Comparison of ENCODE assay signal across 4 fruit fly cellular contexts in the genomic region with DNA sequence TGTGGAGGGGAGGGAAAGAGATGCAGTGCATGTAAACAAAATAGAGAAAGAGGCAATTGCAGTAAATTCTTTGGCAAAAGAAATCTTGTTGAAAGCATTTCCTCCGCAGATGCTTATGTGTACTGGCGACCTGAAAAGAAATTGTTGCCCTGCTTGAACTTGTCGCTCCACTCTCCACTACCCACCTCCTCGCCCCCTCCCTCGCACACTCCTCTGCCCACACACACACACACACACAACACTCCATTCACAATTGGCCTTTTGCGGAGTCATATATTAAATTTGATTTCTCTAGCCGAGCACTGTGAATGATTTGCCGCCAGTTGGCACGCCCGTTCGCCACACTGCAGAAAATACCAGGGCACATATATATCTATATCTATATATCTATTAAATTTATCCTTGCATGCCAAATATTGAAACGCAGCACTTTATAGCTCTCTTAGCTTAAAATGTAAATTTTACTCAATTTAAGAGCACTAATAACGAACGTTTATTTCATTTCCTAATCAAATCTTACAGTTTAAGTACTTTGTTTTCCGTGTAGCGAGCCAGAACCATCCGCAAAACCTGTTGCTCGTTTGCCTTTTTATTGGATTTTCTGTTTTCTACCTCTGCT.
TF ChIP-seq lines count a peak whose summit lies in the region.

No protein-coding gene starts in this region.

TF ChIP-seq in whole organism, embryonic, 481 proteins besides CTCF, POLR2A, EP300 and RAD21 (continued from another document and continues in another):
- TF ChIP-seq peb (GFP tag; IDR thresholded peaks at IDR 0.05; lab: Robert Waterston, UW) (peak; percentile 44; the same call in 1 of the 2 replicates), nerfin-1 (tag; optimal IDR thresholded peaks at IDR 0.05; lab: Kevin White, UChicago) (no peak), cato (GFP tag; optimal IDR thresholded peaks at IDR 0.05; lab: Kevin White, UChicago; ENCODE audit: borderline replicate concordance) (no peak), CG13287 (GFP tag; IDR thresholded peaks at IDR 0.05; lab: Robert Waterston, UW; ENCODE audit: partially characterized antibody) (no peak), CG31224 (GFP tag; IDR thresholded peaks at IDR 0.05; lab: Robert Waterston, UW) (peak; percentile 64; the same call in 1 of the 2 replicates), CG11504 (tag; optimal IDR thresholded peaks at IDR 0.05; lab: Kevin White, UChicago) (peak; percentile 78), row (GFP tag; IDR thresholded peaks at IDR 0.05; lab: Robert Waterston, UW) (peak; percentile 80), amos (GFP tag; IDR thresholded peaks at IDR 0.05; lab: Robert Waterston, UW; ENCODE audit: partially characterized antibody) (no peak), Trl (optimal IDR thresholded peaks at IDR 0.05; lab: Kevin White, UChicago) (no peak), Trl (GFP tag; optimal IDR thresholded peaks at IDR 0.05; lab: Kevin White, UChicago) (peak; percentile 53), CG32772 (GFP tag; IDR thresholded peaks at IDR 0.05; lab: Robert Waterston, UW) (peak; percentile 64), CG1024 (GFP tag; IDR thresholded peaks at IDR 0.05; lab: Robert Waterston, UW) (peak; percentile 44; the same call in 1 of the 2 replicates), E2f1 (GFP tag; IDR thresholded peaks at IDR 0.05; lab: Robert Waterston, UW) (peak; percentile 64), bowl (GFP tag; IDR thresholded peaks at IDR 0.05; lab: Robert Waterston, UW) (no peak), Camta (GFP tag; optimal IDR thresholded peaks at IDR 0.05; lab: Kevin White, UChicago) (peak; percentile 25), CG4360 (GFP tag; IDR thresholded peaks at IDR 0.05; lab: Robert Waterston, UW) (no peak), H15 (GFP tag; IDR thresholded peaks at IDR 0.05; lab: Robert Waterston, UW) (no peak), esg (GFP tag; conservative IDR thresholded peaks at IDR 0.05; lab: Robert Waterston, UW) (peak; percentile 59), trem (tag; optimal IDR thresholded peaks at IDR 0.05; lab: Kevin White, UChicago) (peak; percentile 66), bbx (GFP tag; IDR thresholded peaks at IDR 0.05; lab: Robert Waterston, UW; ENCODE audit: partially characterized antibody) (no peak), pfk (GFP tag; optimal IDR thresholded peaks at IDR 0.05; lab: Kevin White, UChicago) (no peak), ATbp (GFP tag; optimal IDR thresholded peaks at IDR 0.05; lab: Kevin White, UChicago) (peak; percentile 43), CG9437 (GFP tag; optimal IDR thresholded peaks at IDR 0.05; lab: Kevin White, UChicago) (no peak), maf-S (GFP tag; optimal IDR thresholded peaks at IDR 0.05; lab: Kevin White, UChicago) (peak; percentile 22), Hand (GFP tag; optimal IDR thresholded peaks at IDR 0.05; lab: Kevin White, UChicago) (peak; percentile 37), lov (optimal IDR thresholded peaks at IDR 0.05; lab: Kevin White, UChicago) (no peak), lov (GFP tag; IDR thresholded peaks at IDR 0.05; lab: Robert Waterston, UW) (no peak), CG18262 (tag; optimal IDR thresholded peaks at IDR 0.05; lab: Kevin White, UChicago) (peak; percentile 68), CG2199 (GFP tag; IDR thresholded peaks at IDR 0.05; lab: Robert Waterston, UW) (no peak), CG9876 (GFP tag; optimal IDR thresholded peaks at IDR 0.05; lab: Kevin White, UChicago) (no peak), jumu (GFP tag; optimal IDR thresholded peaks at IDR 0.05; lab: Kevin White, UChicago) (no peak)

TF ChIP-seq in whole organism, prepupa, 60 proteins besides CTCF, POLR2A, EP300 and RAD21 (continued from another document and continues in another):
- TF ChIP-seq Eip75B (GFP tag; optimal IDR thresholded peaks at IDR 0.05; lab: Kevin White, UChicago) (peak; percentile 69), CG31627 (GFP tag; optimal IDR thresholded peaks at IDR 0.05; lab: Kevin White, UChicago) (peak; percentile 64), net (GFP tag; optimal IDR thresholded peaks at IDR 0.05; lab: Kevin White, UChicago) (peak; percentile 59), fd59A (GFP tag; optimal IDR thresholded peaks at IDR 0.05; lab: Kevin White, UChicago) (peak; percentile 44), CG11294 (GFP tag; IDR thresholded peaks at IDR 0.05; lab: Robert Waterston, UW) (peak; percentile 66), CG11902 (GFP tag; optimal IDR thresholded peaks at IDR 0.05; lab: Kevin White, UChicago) (no peak), Hr4 (GFP tag; optimal IDR thresholded peaks at IDR 0.05; lab: Kevin White, UChicago) (peak; percentile 80), CG4318 (GFP tag; optimal IDR thresholded peaks at IDR 0.05; lab: Kevin White, UChicago) (peak; percentile 63), CG32006 (GFP tag; optimal IDR thresholded peaks at IDR 0.05; lab: Kevin White, UChicago) (peak; percentile 87), svp (GFP tag; lab: Kevin White, UChicago) (peak; percentile 73), Blimp-1 (GFP tag; optimal IDR thresholded peaks at IDR 0.05; lab: Kevin White, UChicago) (no peak), lz (GFP tag; optimal IDR thresholded peaks at IDR 0.05; lab: Kevin White, UChicago) (peak; percentile 62), acj6 (GFP tag; optimal IDR thresholded peaks at IDR 0.05; lab: Kevin White, UChicago) (peak; percentile 66), CG8632 (GFP tag; optimal IDR thresholded peaks at IDR 0.05; lab: Kevin White, UChicago) (peak; percentile 36), CG6808 (GFP tag; optimal IDR thresholded peaks at IDR 0.05; lab: Kevin White, UChicago) (peak; percentile 70), CG34406 (GFP tag; optimal IDR thresholded peaks at IDR 0.05; lab: Kevin White, UChicago) (peak; percentile 27), Ets21C (GFP tag; optimal IDR thresholded peaks at IDR 0.05; lab: Kevin White, UChicago) (peak; percentile 6), Lpt (GFP tag; optimal IDR thresholded peaks at IDR 0.05; lab: Kevin White, UChicago) (peak; percentile 58), salr (GFP tag; optimal IDR thresholded peaks at IDR 0.05; lab: Kevin White, UChicago) (peak in 1 of 2 experiments; percentile 81), Gug (GFP tag; IDR thresholded peaks at IDR 0.05; lab: Robert Waterston, UW) (peak; percentile 75), CG6276 (GFP tag; optimal IDR thresholded peaks at IDR 0.05; lab: Kevin White, UChicago) (peak; percentile 84), Eip78C (GFP tag; lab: Kevin White, UChicago) (peak; percentile 87), esn (GFP tag; optimal IDR thresholded peaks at IDR 0.05; lab: Kevin White, UChicago) (peak; percentile 67), CG8119 (GFP tag; IDR thresholded peaks at IDR 0.05; lab: Robert Waterston, UW) (peak; percentile 86), Met (GFP tag; optimal IDR thresholded peaks at IDR 0.05; lab: Kevin White, UChicago) (peak; percentile 68), CG6792 (GFP tag; optimal IDR thresholded peaks at IDR 0.05; lab: Kevin White, UChicago) (peak; percentile 29), CG3919 (GFP tag; optimal IDR thresholded peaks at IDR 0.05; lab: Kevin White, UChicago) (peak; percentile 69), CG6854 (GFP tag; optimal IDR thresholded peaks at IDR 0.05; lab: Kevin White, UChicago) (no peak), CG11762 (GFP tag; optimal IDR thresholded peaks at IDR 0.05; lab: Kevin White, UChicago; ENCODE audit: insufficient read depth) (peak; percentile 60), fkh (GFP tag; optimal IDR thresholded peaks at IDR 0.05; lab: Kevin White, UChicago) (no peak), vri (GFP tag; optimal IDR thresholded peaks at IDR 0.05; lab: Kevin White, UChicago) (no peak), spab (GFP tag; optimal IDR thresholded peaks at IDR 0.05; lab: Kevin White, UChicago) (peak; percentile 71)

TF ChIP-seq in whole organism, pupa, 21 proteins besides CTCF, POLR2A, EP300 and RAD21 (continued from another document):
- TF ChIP-seq CG17806 (tag; optimal IDR thresholded peaks at IDR 0.05; lab: Kevin White, UChicago) = peak; percentile 77

TF ChIP-seq in whole organism, wandering third instar larva, 38 proteins besides CTCF, POLR2A, EP300 and RAD21 (continued from another document):
- peak; percentile 75 for TF ChIP-seq rgr (GFP tag; optimal IDR thresholded peaks at IDR 0.05; lab: Kevin White, UChicago)
- no peak for TF ChIP-seq usp (GFP tag; optimal IDR thresholded peaks at IDR 0.05; lab: Kevin White, UChicago)
- TF ChIP-seq Hr83 (GFP tag; optimal IDR thresholded peaks at IDR 0.05; lab: Kevin White, UChicago; ENCODE audit: poor library complexity, severe bottlenecking) = no peak
- no peak for TF ChIP-seq GATAd (GFP tag; optimal IDR thresholded peaks at IDR 0.05; lab: Kevin White, UChicago)
- no peak for TF ChIP-seq dsf (GFP tag; optimal IDR thresholded peaks at IDR 0.05; lab: Kevin White, UChicago; ENCODE audit: borderline replicate concordance)
- peak; percentile 81 for TF ChIP-seq fru (GFP tag; optimal IDR thresholded peaks at IDR 0.05; lab: Kevin White, UChicago)
- TF ChIP-seq N (GFP tag; optimal IDR thresholded peaks at IDR 0.05; lab: Kevin White, UChicago) = no peak
- peak; percentile 38 for TF ChIP-seq CG32264 (GFP tag; optimal IDR thresholded peaks at IDR 0.05; lab: Kevin White, UChicago)
- no peak for TF ChIP-seq dl (GFP tag; optimal IDR thresholded peaks at IDR 0.05; lab: Kevin White, UChicago; ENCODE audit: insufficient read depth in 1 of 2, partially characterized antibody in 2 of 2)
- TF ChIP-seq dmrt93B (GFP tag; optimal IDR thresholded peaks at IDR 0.05; lab: Kevin White, UChicago) = peak; percentile 29
- no peak for TF ChIP-seq Dif (GFP tag; optimal IDR thresholded peaks at IDR 0.05; lab: Kevin White, UChicago; ENCODE audit: partially characterized antibody)
- no peak for TF ChIP-seq sage (GFP tag; optimal IDR thresholded peaks at IDR 0.05; lab: Kevin White, UChicago)
- no peak for TF ChIP-seq Mio (GFP tag; optimal IDR thresholded peaks at IDR 0.05; lab: Kevin White, UChicago)
- TF ChIP-seq psq (GFP tag; optimal IDR thresholded peaks at IDR 0.05; lab: Kevin White, UChicago) = peak; percentile 54
- no peak for TF ChIP-seq Myc (optimal IDR thresholded peaks at IDR 0.05; lab: Kevin White, UChicago)
- TF ChIP-seq br (GFP tag; optimal IDR thresholded peaks at IDR 0.05; lab: Kevin White, UChicago) = peak; percentile 56
